Fruit fly (Drosophila melanogaster) whole organism, embryonic: ENCODE data around the gene CG7054.

Source experiments
- CG11696 ChIP-seq: fragments of 200-800 bp; sonication (Bioruptor generic); IDR thresholded peaks from 2 replicates; pipeline ENCODE4 v1.3.6; 2022; ENCODE audit warnings: missing biosample characterization, missing genetic modification characterization
- CG15696 ChIP-seq: fragments of 200-800 bp; sonication (Bioruptor generic); optimal IDR thresholded peaks from 2 replicates; lab custom pipeline; 2019; ENCODE audit warnings: missing biosample characterization, mild to moderate bottlenecking, missing genetic modification characterization, moderate library complexity
- CG16779 ChIP-seq: fragments of 200-800 bp; sonication (Bioruptor generic); IDR thresholded peaks from 2 replicates; pipeline ENCODE4 v1.3.6; 2022; ENCODE audit warnings: missing biosample characterization, missing genetic modification characterization
- CG18011 ChIP-seq: fragments of 200-800 bp; sonication (Bioruptor generic); optimal IDR thresholded peaks from 2 replicates; lab custom pipeline; 2017; ENCODE audit warnings: missing biosample characterization, missing genetic modification characterization, mild to moderate bottlenecking, moderate library complexity, missing genotype
- Hmr ChIP-seq: fragments of 200-800 bp; sonication (Bioruptor generic); optimal IDR thresholded peaks from 3 replicates; lab custom pipeline; 2017; ENCODE audit warnings: mild to moderate bottlenecking, missing biosample characterization, missing genetic modification reagents, missing genetic modification characterization
- Lhr ChIP-seq: fragments of 200-800 bp; sonication (Bioruptor generic); optimal IDR thresholded peaks from 3 replicates; lab custom pipeline; 2017; ENCODE audit warnings: mild to moderate bottlenecking, missing biosample characterization, missing genetic modification reagents, missing genetic modification characterization
- ap ChIP-seq: fragments of 200-800 bp; sonication (Bioruptor generic); IDR thresholded peaks from 2 replicates; pipeline ENCODE4 v1.3.6; 2022; ENCODE audit warnings: missing biosample characterization, missing genetic modification characterization
- tio ChIP-seq: fragments of 200-800 bp; sonication (Bioruptor generic); optimal IDR thresholded peaks from 2 replicates; lab custom pipeline; 2017; ENCODE audit warnings: missing biosample characterization, missing genetic modification characterization, inconsistent platforms
- zfh1 ChIP-seq: fragments of 200-800 bp; sonication (Bioruptor generic); IDR thresholded peaks from 3 replicates; pipeline ENCODE4 v1.3.6; 2022; ENCODE audit warnings: missing biosample characterization, missing genetic modification characterization

- no peak for TF ChIP-seq Hmr (GFP tag; lab: Kevin White, UChicago)
- TF ChIP-seq CG16779: no peak
- no peak for TF ChIP-seq CG15696
- no peak for TF ChIP-seq ap
- no peak for TF ChIP-seq CG11696 (GFP tag; lab: Robert Waterston, UW)
- TF ChIP-seq zfh1 (GFP tag; lab: Robert Waterston, UW): no peak
- TF ChIP-seq CG18011 (GFP tag; lab: Kevin White, UChicago): no peak
- TF ChIP-seq Lhr (GFP tag; lab: Kevin White, UChicago): no peak
- TF ChIP-seq tio: no peak
These were observed 28.7 kb upstream of the CG7054 start, which contains the start of gene CG13847 for dm6 chr3R:22436050-22436449.
